Worm (Caenorhabditis elegans): Measurements from ENCODE around the gene F54B11.8.

ce11 chrX:13589735-13590134, 14.0 kb downstream of the F54B11.8 start, which contains the start of gene col-9:
- TF ChIP-seq nhr-237 (tag; optimal IDR thresholded peaks at IDR 0.05): no peak
- no peak for TF ChIP-seq pqm-1 (tag; optimal IDR thresholded peaks at IDR 0.05)
- no peak for TF ChIP-seq ama-1 (optimal IDR thresholded peaks at IDR 0.05)

Measured in whole organism, L3 larva.